Fruit fly (Drosophila melanogaster): ENCODE measurements around the gene TTLL1B.
A peak's percentile ranks its signal among the peaks of the same experiment; 100 is the strongest.

Gene TTLL1B

DNA sequence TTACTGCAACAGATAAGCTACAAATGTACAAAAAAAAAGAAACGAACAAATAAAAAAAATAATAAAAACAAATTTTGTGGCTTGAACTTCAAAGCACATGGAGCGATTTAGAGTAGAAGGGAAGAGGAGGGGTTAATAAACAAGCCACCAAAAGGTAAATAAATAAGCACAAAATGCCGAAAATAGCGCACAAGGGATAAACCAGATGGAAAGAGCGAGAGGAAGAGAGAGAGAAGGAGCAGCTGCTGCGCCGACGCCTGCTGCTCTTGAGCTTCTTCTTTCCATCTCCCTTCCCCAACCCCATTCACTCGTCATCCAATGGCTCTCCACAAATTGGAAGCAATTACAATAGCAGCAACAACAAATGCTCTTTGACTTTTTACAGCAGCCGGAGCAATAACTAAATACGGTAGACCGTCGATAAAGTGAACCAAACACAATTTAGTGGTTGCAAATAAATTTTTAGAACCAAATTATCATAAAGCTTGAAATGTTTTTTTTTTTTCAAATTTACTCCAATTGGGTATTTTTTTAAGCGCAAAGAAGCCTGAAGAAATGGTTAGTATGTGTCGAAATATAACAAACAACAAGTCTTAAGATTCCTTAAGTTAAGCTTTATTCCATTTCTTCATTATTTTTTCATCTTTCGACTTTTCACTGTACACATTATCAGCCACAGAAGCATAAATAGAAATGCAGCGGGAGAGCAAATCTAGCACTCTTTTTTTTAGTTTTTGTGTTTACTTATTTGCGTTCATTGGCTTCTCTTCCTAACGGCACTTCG is 23.5 kb upstream of the TTLL1B start (continued):
- TF ChIP-seq onecut (GFP tag; IDR thresholded peaks at IDR 0.05) (peak; percentile 79), wor (GFP tag; IDR thresholded peaks at IDR 0.05) (peak; percentile 83), CG8281 (tag; optimal IDR thresholded peaks at IDR 0.05) (peak; percentile 78), prd (optimal IDR thresholded peaks at IDR 0.05) (no peak), prd (GFP tag; IDR thresholded peaks at IDR 0.05) (peak; percentile 86), kah (GFP tag; optimal IDR thresholded peaks at IDR 0.05) (peak; percentile 83), CoRest (tag; optimal IDR thresholded peaks at IDR 0.05) (peak; percentile 95), CG12155 (GFP tag; optimal IDR thresholded peaks at IDR 0.05) (peak; percentile 74), CG4282 (GFP tag; optimal IDR thresholded peaks at IDR 0.05) (peak; percentile 72), D19A (tag; optimal IDR thresholded peaks at IDR 0.05) (peak; percentile 68), CG6683 (GFP tag; optimal IDR thresholded peaks at IDR 0.05) (peak; percentile 72), gsb-n (tag; optimal IDR thresholded peaks at IDR 0.05) (peak; percentile 47), bab2 (GFP tag; optimal IDR thresholded peaks at IDR 0.05) (peak; percentile 92), CG11247 (GFP tag; IDR thresholded peaks at IDR 0.05) (peak; percentile 69; the same call in 1 of the 2 replicates), disco-r (GFP tag; optimal IDR thresholded peaks at IDR 0.05) (peak; percentile 54), Ptx1 (GFP tag; IDR thresholded peaks at IDR 0.05) (peak; percentile 92), B-H1 (GFP tag; IDR thresholded peaks at IDR 0.05) (peak; percentile 72), E2f1 (GFP tag; IDR thresholded peaks at IDR 0.05) (peak; percentile 83), z (GFP tag; IDR thresholded peaks at IDR 0.05) (0 out of 3 replicates have a peak, but pooled peaks have one; percentile 46), aop (GFP tag; IDR thresholded peaks at IDR 0.05) (0 out of 2 replicates have a peak, but pooled peaks have one; percentile 61), repo (GFP tag; optimal IDR thresholded peaks at IDR 0.05) (peak; percentile 87), al (GFP tag; IDR thresholded peaks at IDR 0.05) (peak; percentile 71), sens-2 (GFP tag; IDR thresholded peaks at IDR 0.05) (peak; percentile 74), CG6254 (GFP tag; optimal IDR thresholded peaks at IDR 0.05) (peak; percentile 74), Sry-δ (GFP tag; optimal IDR thresholded peaks at IDR 0.05) (peak; percentile 58), rib (GFP tag; IDR thresholded peaks at IDR 0.05) (peak; percentile 33; the same call in 1 of the 2 replicates), nerfin-2 (GFP tag; IDR thresholded peaks at IDR 0.05; ENCODE audit: partially characterized antibody) (no peak), cg (GFP tag; optimal IDR thresholded peaks at IDR 0.05) (no peak), CG12769 (tag; optimal IDR thresholded peaks at IDR 0.05) (peak; percentile 79), knrl (GFP tag; IDR thresholded peaks at IDR 0.05; ENCODE audit: partially characterized antibody) (no peak), br (optimal IDR thresholded peaks at IDR 0.05) (no peak), croc (GFP tag; conservative IDR thresholded peaks at IDR 0.05) (peak; percentile 86), CG10959 (GFP tag; IDR thresholded peaks at IDR 0.05) (peak; percentile 57; the same call in 1 of the 2 replicates), H2.0 (GFP tag; IDR thresholded peaks at IDR 0.05) (peak; percentile 74), CG32532 (GFP tag; IDR thresholded peaks at IDR 0.05) (peak; percentile 84), otp (GFP tag; IDR thresholded peaks at IDR 0.05) (0 out of 3 replicates have a peak, but pooled peaks have one; percentile 30), dysf (GFP tag; IDR thresholded peaks at IDR 0.05) (peak; percentile 93), BtbVII (GFP tag; optimal IDR thresholded peaks at IDR 0.05) (peak; percentile 76), pita (GFP tag; optimal IDR thresholded peaks at IDR 0.05) (no peak), sima (GFP tag; optimal IDR thresholded peaks at IDR 0.05) (peak; percentile 50), Mrtf (GFP tag; IDR thresholded peaks at IDR 0.05) (peak; percentile 83; the same call in 2 of the 3 replicates), CG7786 (GFP tag; optimal IDR thresholded peaks at IDR 0.05) (peak; percentile 87), CG33213 (GFP tag; optimal IDR thresholded peaks at IDR 0.05) (peak; percentile 73), Vsx1 (GFP tag; optimal IDR thresholded peaks at IDR 0.05) (peak; percentile 40), CHES-1-like (GFP tag; optimal IDR thresholded peaks at IDR 0.05) (peak; percentile 74), CG11456 (GFP tag; IDR thresholded peaks at IDR 0.05) (peak; percentile 72), tap (tag; optimal IDR thresholded peaks at IDR 0.05) (peak; percentile 85), NC2α (GFP tag; optimal IDR thresholded peaks at IDR 0.05) (peak; percentile 70), CG4820 (GFP tag; optimal IDR thresholded peaks at IDR 0.05) (peak; percentile 90), CG11085 (GFP tag; IDR thresholded peaks at IDR 0.05) (peak; percentile 75), danr (GFP tag; IDR thresholded peaks at IDR 0.05) (peak; percentile 80)

Measured in whole organism, embryonic.